Worm (Caenorhabditis elegans) whole organism, late embryonic: ENCODE results near the gene C05D12.4.

Experiments
- C08G9.2 ChIP-seq: sonication (generic microtip); optimal IDR thresholded peaks from 2 replicates; lab custom pipeline; 2016; ENCODE audit warnings: mild to moderate bottlenecking, missing genetic modification characterization, moderate library complexity, missing compliant biosample characterization
- C38D4.7 ChIP-seq: fragments of 200-800 bp; sonication (Bioruptor generic); optimal IDR thresholded peaks from 2 replicates; lab custom pipeline; 2018; ENCODE audit warnings: mild to moderate bottlenecking, missing genetic modification characterization, moderate library complexity, missing compliant biosample characterization
- K02D7.2 ChIP-seq: sonication (generic microtip); optimal IDR thresholded peaks from 2 replicates; lab custom pipeline; 2017; ENCODE audit warnings: mild to moderate bottlenecking, missing genetic modification characterization, missing compliant biosample characterization
- K09A11.1 ChIP-seq: sonication (generic microtip); optimal IDR thresholded peaks from 2 replicates; lab custom pipeline; 2017; ENCODE audit warnings: antibody characterized with exemption, mild to moderate bottlenecking, missing genetic modification characterization, missing compliant biosample characterization; ENCODE audit not compliant: insufficient read depth
- T23F11.4 ChIP-seq: fragments of 200-800 bp; sonication (Bioruptor generic); optimal IDR thresholded peaks from 2 replicates; lab custom pipeline; 2018; ENCODE audit warnings: mild to moderate bottlenecking, missing genetic modification characterization, missing compliant biosample characterization
- ceh-19 ChIP-seq: fragments of 200-800 bp; sonication (Bioruptor generic); optimal IDR thresholded peaks from 2 replicates; lab custom pipeline; 2018; ENCODE audit warnings: mild to moderate bottlenecking, missing genetic modification characterization, missing compliant biosample characterization
- ceh-2 ChIP-seq: sonication (generic microtip); optimal IDR thresholded peaks from 2 replicates; lab custom pipeline; 2016; ENCODE audit warnings: missing genotype, missing genetic modification characterization, missing compliant biosample characterization
- ceh-22 ChIP-seq: sonication (generic microtip); optimal IDR thresholded peaks from 2 replicates; lab custom pipeline; 2017; ENCODE audit warnings: missing biosample characterization, missing genetic modification characterization
- ceh-30 ChIP-seq: fragments of 150-350 bp; optimal IDR thresholded peaks from 2 replicates; lab custom pipeline; 2014; ENCODE audit warnings: missing biosample characterization, missing genetic modification characterization
- ceh-34 ChIP-seq: sonication (generic microtip); optimal IDR thresholded peaks from 2 replicates; lab custom pipeline; 2016; ENCODE audit warnings: mild to moderate bottlenecking, missing genetic modification characterization, missing compliant biosample characterization
- ceh-45 ChIP-seq: fragments of 200-800 bp; sonication (Bioruptor generic); IDR thresholded peaks from 2 replicates; pipeline ENCODE4 v1.3.6; 2022; ENCODE audit warnings: missing genetic modification reagents, missing genetic modification characterization, missing compliant biosample characterization
- ceh-48 ChIP-seq: sonication (generic microtip); optimal IDR thresholded peaks from 2 replicates; lab custom pipeline; 2016; ENCODE audit warnings: missing genetic modification characterization, inconsistent platforms, missing compliant biosample characterization
- ceh-6 ChIP-seq: fragments of 200-800 bp; sonication (Bioruptor generic); optimal IDR thresholded peaks from 2 replicates; lab custom pipeline; 2018; ENCODE audit warnings: mild to moderate bottlenecking, missing genetic modification characterization, missing compliant biosample characterization
- ceh-9 ChIP-seq: sonication (generic microtip); optimal IDR thresholded peaks from 2 replicates; lab custom pipeline; 2016; ENCODE audit warnings: mild to moderate bottlenecking, missing genetic modification characterization, inconsistent platforms, missing compliant biosample characterization
- che-1 ChIP-seq: sonication (generic microtip); optimal IDR thresholded peaks from 2 replicates; lab custom pipeline; 2016; ENCODE audit warnings: mild to moderate bottlenecking, missing genetic modification characterization, missing compliant biosample characterization
- dmd-4 ChIP-seq: sonication (generic microtip); optimal IDR thresholded peaks from 2 replicates; lab custom pipeline; 2016; ENCODE audit warnings: borderline replicate concordance, missing genetic modification characterization, missing compliant biosample characterization
- elt-2 ChIP-seq: sonication (generic microtip); optimal IDR thresholded peaks from 2 replicates; lab custom pipeline; 2016; ENCODE audit warnings: missing genetic modification reagents, missing genetic modification characterization, missing compliant biosample characterization
- ets-4 ChIP-seq: sonication (generic microtip); optimal IDR thresholded peaks from 2 replicates; lab custom pipeline; 2016; ENCODE audit warnings: missing genetic modification characterization, missing compliant biosample characterization
- eyg-1 ChIP-seq: sonication (generic microtip); optimal IDR thresholded peaks from 2 replicates; lab custom pipeline; 2016; ENCODE audit warnings: missing genotype, missing genetic modification characterization, missing compliant biosample characterization
- fkh-10 ChIP-seq: fragments of 150-350 bp; optimal IDR thresholded peaks from 2 replicates; lab custom pipeline; 2014; ENCODE audit warnings: missing biosample characterization, missing genetic modification reagents, missing genetic modification characterization
- hlh-30 ChIP-seq: sonication (generic microtip); optimal IDR thresholded peaks from 2 replicates; lab custom pipeline; 2017; ENCODE audit warnings: antibody characterized with exemption, missing genetic modification characterization, missing compliant biosample characterization; ENCODE audit not compliant: insufficient read depth
- hlh-6 ChIP-seq: sonication (generic microtip); optimal IDR thresholded peaks from 2 replicates; lab custom pipeline; 2016; ENCODE audit warnings: missing genotype, missing genetic modification characterization, missing compliant biosample characterization
- hlh-8 ChIP-seq: sonication (generic microtip); optimal IDR thresholded peaks from 2 replicates; lab custom pipeline; 2016; ENCODE audit warnings: missing genotype, missing genetic modification characterization, missing compliant biosample characterization
- lin-11 ChIP-seq: fragments of 200-800 bp; sonication (Bioruptor generic); optimal IDR thresholded peaks from 2 replicates; lab custom pipeline; 2018; ENCODE audit warnings: mild to moderate bottlenecking, missing genetic modification characterization, missing compliant biosample characterization
- madf-2 ChIP-seq: sonication (generic microtip); optimal IDR thresholded peaks from 2 replicates; lab custom pipeline; 2017; ENCODE audit warnings: missing genetic modification characterization, missing compliant biosample characterization
- mec-3 ChIP-seq: sonication (generic microtip); optimal IDR thresholded peaks from 2 replicates; lab custom pipeline; 2016; ENCODE audit warnings: borderline replicate concordance, missing genetic modification characterization, missing compliant biosample characterization
- nhr-232 ChIP-seq: sonication (generic microtip); optimal IDR thresholded peaks from 2 replicates; lab custom pipeline; 2016; ENCODE audit warnings: missing genetic modification characterization, missing compliant biosample characterization
- npax-4 ChIP-seq: sonication (generic microtip); optimal IDR thresholded peaks from 2 replicates; lab custom pipeline; 2016; ENCODE audit warnings: missing genetic modification characterization, missing compliant biosample characterization
- odd-2 ChIP-seq: sonication (generic microtip); optimal IDR thresholded peaks from 2 replicates; lab custom pipeline; 2017; ENCODE audit warnings: antibody characterized with exemption, mild to moderate bottlenecking, missing genetic modification characterization, missing compliant biosample characterization
- pha-4 ChIP-seq: fragments of 150-350 bp; optimal IDR thresholded peaks from 2 replicates; lab custom pipeline; 2018; ENCODE audit warnings: missing biosample characterization, missing genetic modification reagents, missing genetic modification characterization
- pqm-1 ChIP-seq: sonication (generic microtip); optimal IDR thresholded peaks from 2 replicates; lab custom pipeline; 2016; ENCODE audit warnings: missing genetic modification characterization, missing compliant biosample characterization
- rnt-1 ChIP-seq: sonication (generic microtip); optimal IDR thresholded peaks from 2 replicates; lab custom pipeline; 2016; ENCODE audit warnings: missing genetic modification characterization, missing compliant biosample characterization
- sdc-2 ChIP-seq: sonication (generic microtip); optimal IDR thresholded peaks from 2 replicates; lab custom pipeline; 2016; ENCODE audit warnings: missing genotype, missing genetic modification characterization, missing compliant biosample characterization
- sox-2 ChIP-seq: fragments of 200-800 bp; sonication (Bioruptor generic); IDR thresholded peaks from 2 replicates; pipeline ENCODE4 v1.3.6; 2022; ENCODE audit warnings: missing genetic modification reagents, missing genetic modification characterization, missing compliant biosample characterization
- tbx-2 ChIP-seq: sonication (generic microtip); optimal IDR thresholded peaks from 2 replicates; lab custom pipeline; 2016; ENCODE audit warnings: missing genetic modification characterization, missing compliant biosample characterization
- ttx-3 ChIP-seq: sonication (generic microtip); optimal IDR thresholded peaks from 2 replicates; lab custom pipeline; 2016; ENCODE audit warnings: missing genetic modification reagents, missing genetic modification characterization, missing compliant biosample characterization
- unc-55 ChIP-seq: sonication (generic microtip); optimal IDR thresholded peaks from 2 replicates; lab custom pipeline; 2017; ENCODE audit warnings: missing biosample characterization, missing genetic modification reagents, missing genetic modification characterization
- zip-5 ChIP-seq: sonication (generic microtip); optimal IDR thresholded peaks from 2 replicates; lab custom pipeline; 2016; ENCODE audit warnings: missing genetic modification characterization, missing compliant biosample characterization
- ztf-16 ChIP-seq: sonication (generic microtip); optimal IDR thresholded peaks from 2 replicates; lab custom pipeline; 2017; ENCODE audit warnings: missing genetic modification characterization, missing compliant biosample characterization

The C05D12.4 gene

ce11 chrII:11443862-11444261, 12.2 kb downstream of the C05D12.4 start, which contains the start of gene adbp-1:
TSS of gene adbp-1 (plus strand) at chrII:11444162.
- TF ChIP-seq hlh-8 (tag; lab: Kevin White, UChicago) (no peak), ceh-19 (GFP tag; lab: Kevin White, UChicago) (no peak), C38D4.7 (GFP tag; lab: Kevin White, UChicago) (no peak), madf-2 (tag; lab: Kevin White, UChicago) (no peak), K02D7.2 (tag; lab: Kevin White, UChicago) (no peak), nhr-232 (tag; lab: Kevin White, UChicago) (no peak), che-1 (no peak), sox-2 (no peak), ztf-16 (tag; lab: Kevin White, UChicago) (no peak), odd-2 (tag; lab: Kevin White, UChicago) (no peak), npax-4 (tag; lab: Kevin White, UChicago) (no peak), ceh-30 (tag; lab: Kevin White, UChicago) (no peak), ttx-3 (tag; lab: Kevin White, UChicago) (no peak)

- TF ChIP-seq C38D4.7 (GFP tag; lab: Kevin White, UChicago) = no peak
- no peak for TF ChIP-seq rnt-1 (tag; lab: Kevin White, UChicago)
- no peak for TF ChIP-seq dmd-4 (tag; lab: Kevin White, UChicago)
- no peak for TF ChIP-seq ceh-45 (GFP tag; lab: Robert Waterston, UW)
- no peak for TF ChIP-seq lin-11 (tag; lab: Kevin White, UChicago)
- no peak for TF ChIP-seq tbx-2 (tag; lab: Kevin White, UChicago)
- no peak for TF ChIP-seq ceh-22 (tag; lab: Kevin White, UChicago)
- TF ChIP-seq ets-4 (tag; lab: Kevin White, UChicago) = no peak
- no peak for TF ChIP-seq ceh-48 (tag; lab: Kevin White, UChicago)
- TF ChIP-seq T23F11.4 (GFP tag; lab: Kevin White, UChicago) = no peak
- TF ChIP-seq hlh-30 (tag; lab: Kevin White, UChicago) = no peak
- TF ChIP-seq ceh-34 (tag; lab: Kevin White, UChicago) = no peak
- TF ChIP-seq mec-3 (tag; lab: Kevin White, UChicago) = no peak
- no peak for TF ChIP-seq sdc-2
- TF ChIP-seq K09A11.1 (tag; lab: Kevin White, UChicago) = no peak
Observed at ce11 chrII:11444973-11445372, 13.3 kb downstream of the C05D12.4 start, which contains the start of gene W02B12.13. TSS of gene W02B12.13 (plus strand) at chrII:11445273.

ce11 chrII:11448753-11449152, 17.1 kb downstream of the C05D12.4 start, which contains the start of gene W02B12.1:
TSS of gene W02B12.1 (plus strand) at chrII:11449021.
- no peak for TF ChIP-seq ceh-34 (tag; lab: Kevin White, UChicago)
- TF ChIP-seq elt-2 (tag; lab: Kevin White, UChicago) = peak; percentile 40
- no peak for TF ChIP-seq sdc-2

- TF ChIP-seq ceh-48 (tag; lab: Kevin White, UChicago) = no peak
- TF ChIP-seq ttx-3 (tag; lab: Kevin White, UChicago) = no peak
- TF ChIP-seq pha-4 (tag; lab: Kevin White, UChicago) = no peak
- no peak for TF ChIP-seq unc-55 (GFP tag; lab: Kevin White, UChicago)
- no peak for TF ChIP-seq ceh-9 (tag; lab: Kevin White, UChicago)
- no peak for TF ChIP-seq eyg-1 (tag; lab: Kevin White, UChicago)
- no peak for TF ChIP-seq hlh-6 (tag; lab: Kevin White, UChicago)
Observed at ce11 chrII:11450882-11451281, 19.2 kb downstream of the C05D12.4 start.

ce11 chrII:11451738-11452137, 20.1 kb downstream of the C05D12.4 start:
- TF ChIP-seq zip-5 (tag; lab: Kevin White, UChicago) (no peak), ztf-16 (tag; lab: Kevin White, UChicago) (no peak), pqm-1 (tag; lab: Kevin White, UChicago) (no peak), ceh-22 (tag; lab: Kevin White, UChicago) (no peak), T23F11.4 (GFP tag; lab: Kevin White, UChicago) (no peak), C08G9.2 (no peak), ceh-6 (no peak), fkh-10 (no peak), ceh-30 (tag; lab: Kevin White, UChicago) (no peak), ceh-2 (tag; lab: Kevin White, UChicago) (no peak), ceh-45 (GFP tag; lab: Robert Waterston, UW) (no peak)
